Worm (Caenorhabditis elegans) whole organism, L3 larva: Measurements from ENCODE around the gene pqn-74.

Experiments
- aly-2 ChIP-seq: fragments of 150-350 bp; optimal IDR thresholded peaks from 2 replicates; lab custom pipeline; 2014; ENCODE audit warnings: missing biosample characterization, missing genetic modification characterization
- ama-1 ChIP-seq: fragments of 150-350 bp; optimal IDR thresholded peaks from 2 replicates; lab custom pipeline; 2018
- ceh-28 ChIP-seq: fragments of 150-350 bp; optimal IDR thresholded peaks from 2 replicates; lab custom pipeline; 2014; ENCODE audit warnings: missing biosample characterization, missing genetic modification reagents, missing genetic modification characterization
- daf-12 ChIP-seq: fragments of 150-350 bp; optimal IDR thresholded peaks from 2 replicates; lab custom pipeline; 2014; ENCODE audit warnings: missing biosample characterization, missing genetic modification reagents, missing genetic modification characterization
- egl-27 ChIP-seq: sonication (generic microtip); optimal IDR thresholded peaks from 4 replicates; lab custom pipeline; 2017; ENCODE audit warnings: missing biosample characterization, missing genetic modification reagents, missing genetic modification characterization
- elt-1 ChIP-seq: fragments of 150-350 bp; optimal IDR thresholded peaks from 2 replicates; lab custom pipeline; 2014; ENCODE audit warnings: missing biosample characterization, missing genetic modification characterization
- elt-2 ChIP-seq: sonication (generic microtip); optimal IDR thresholded peaks from 2 replicates; lab custom pipeline; 2016; ENCODE audit warnings: missing genetic modification reagents, mild to moderate bottlenecking, missing genetic modification characterization, missing compliant biosample characterization
- fos-1 ChIP-seq: fragments of 150-350 bp; optimal IDR thresholded peaks from 2 replicates; lab custom pipeline; 2014; ENCODE audit warnings: missing biosample characterization, missing genetic modification characterization
- hmg-11 ChIP-seq: sonication (generic microtip); optimal IDR thresholded peaks from 2 replicates; lab custom pipeline; 2016; ENCODE audit warnings: missing genetic modification characterization, missing compliant biosample characterization
- jun-1 ChIP-seq: fragments of 150-350 bp; optimal IDR thresholded peaks from 2 replicates; lab custom pipeline; 2014; ENCODE audit warnings: missing biosample characterization, missing genetic modification reagents, missing genetic modification characterization
- lin-15B ChIP-seq: fragments of 150-350 bp; optimal IDR thresholded peaks from 2 replicates; lab custom pipeline; 2014; ENCODE audit warnings: missing biosample characterization, missing genetic modification characterization
- lin-39 ChIP-seq: fragments of 150-350 bp; optimal IDR thresholded peaks from 2 replicates; lab custom pipeline; 2018; ENCODE audit warnings: missing biosample characterization, missing genetic modification reagents, missing genetic modification characterization
- mml-1 ChIP-seq: fragments of 150-350 bp; sonication (generic microtip); optimal IDR thresholded peaks from 3 replicates; lab custom pipeline; 2014; ENCODE audit warnings: missing biosample characterization, missing genetic modification characterization
- nfya-1 ChIP-seq: sonication (generic microtip); optimal IDR thresholded peaks from 2 replicates; lab custom pipeline; 2017; ENCODE audit warnings: missing genetic modification characterization, mild to moderate bottlenecking, missing compliant biosample characterization, antibody characterized with exemption, moderate library complexity; ENCODE audit not compliant: insufficient read depth
- nhr-11 ChIP-seq: fragments of 150-350 bp; optimal IDR thresholded peaks from 2 replicates; lab custom pipeline; 2014; ENCODE audit warnings: missing biosample characterization, missing genetic modification characterization
- nhr-12 ChIP-seq: fragments of 150-350 bp; optimal IDR thresholded peaks from 2 replicates; lab custom pipeline; 2014; ENCODE audit warnings: missing biosample characterization, missing genetic modification characterization
- nhr-23 ChIP-seq: fragments of 150-350 bp; optimal IDR thresholded peaks from 2 replicates; lab custom pipeline; 2014; ENCODE audit warnings: missing biosample characterization, missing genetic modification reagents, missing genetic modification characterization
- nhr-237 ChIP-seq: fragments of 150-350 bp; optimal IDR thresholded peaks from 2 replicates; lab custom pipeline; 2014; ENCODE audit warnings: missing biosample characterization, missing genetic modification characterization
- nhr-25 ChIP-seq: sonication (generic microtip); optimal IDR thresholded peaks from 2 replicates; lab custom pipeline; 2017; ENCODE audit warnings: missing biosample characterization, missing genetic modification characterization
- nhr-28 ChIP-seq: fragments of 150-350 bp; optimal IDR thresholded peaks from 2 replicates; lab custom pipeline; 2014; ENCODE audit warnings: missing biosample characterization, missing genetic modification characterization
- nhr-43 ChIP-seq: sonication (generic microtip); optimal IDR thresholded peaks from 2 replicates; lab custom pipeline; 2016; ENCODE audit warnings: mild to moderate bottlenecking, missing genetic modification characterization, missing compliant biosample characterization; ENCODE audit not compliant: poor library complexity, severe bottlenecking
- nhr-67 ChIP-seq: fragments of 150-350 bp; optimal IDR thresholded peaks from 2 replicates; lab custom pipeline; 2014; ENCODE audit warnings: missing biosample characterization, missing genetic modification characterization
- nhr-77 ChIP-seq: fragments of 150-350 bp; optimal IDR thresholded peaks from 2 replicates; lab custom pipeline; 2014; ENCODE audit warnings: missing biosample characterization, missing genetic modification characterization
- pha-4 ChIP-seq: fragments of 150-350 bp; optimal IDR thresholded peaks from 2 replicates; lab custom pipeline; 2014; ENCODE audit warnings: missing biosample characterization, missing genetic modification reagents, missing genetic modification characterization
- pqm-1 ChIP-seq: fragments of 150-350 bp; optimal IDR thresholded peaks from 2 replicates; lab custom pipeline; 2017; ENCODE audit warnings: missing biosample characterization, missing genetic modification characterization, inconsistent platforms
- sea-2 ChIP-seq: fragments of 150-350 bp; sonication (generic microtip); optimal IDR thresholded peaks from 4 replicates; lab custom pipeline; 2014; ENCODE audit warnings: missing biosample characterization, missing genetic modification reagents, missing genetic modification characterization
- skn-1 ChIP-seq: fragments of 150-350 bp; optimal IDR thresholded peaks from 2 replicates; lab custom pipeline; 2014; ENCODE audit warnings: missing biosample characterization, missing genetic modification characterization
- unc-62 ChIP-seq: fragments of 150-350 bp; sonication (generic microtip); optimal IDR thresholded peaks from 4 replicates; lab custom pipeline; 2014; ENCODE audit warnings: missing biosample characterization, missing genetic modification reagents, missing genetic modification characterization
- zag-1 ChIP-seq: fragments of 150-350 bp; optimal IDR thresholded peaks from 2 replicates; lab custom pipeline; 2014; ENCODE audit warnings: missing biosample characterization, missing genetic modification characterization
- ztf-11 ChIP-seq: fragments of 150-350 bp; optimal IDR thresholded peaks from 2 replicates; lab custom pipeline; 2014; ENCODE audit warnings: missing biosample characterization, missing genetic modification characterization

The pqn-74 gene

DNA sequence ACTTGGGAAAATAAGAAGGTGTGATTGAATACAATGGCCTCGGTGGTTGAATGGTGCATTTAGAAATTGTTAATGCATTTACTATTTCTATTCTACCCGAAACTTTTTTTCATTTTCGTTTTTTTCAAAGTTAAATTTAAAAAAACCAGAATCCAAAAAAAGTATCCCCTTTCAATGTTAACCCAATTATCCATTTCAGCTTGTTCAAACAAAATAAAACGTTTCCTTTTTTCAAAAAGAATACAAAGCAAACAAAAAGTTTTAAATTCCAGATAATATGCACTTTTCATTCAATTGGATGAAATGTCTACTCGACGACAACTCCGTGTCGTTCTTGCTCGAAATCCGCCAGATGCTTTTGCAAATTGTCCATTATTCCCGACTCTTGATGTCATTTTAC is 11.3 kb upstream of the pqn-74 start, which contains the start of gene W02A2.5:
W02A2.5 (plus strand) TSS at position 301 of the 400 bp plus-strand sequence.
- TF ChIP-seq skn-1 (tag; lab: Kevin White, UChicago): no peak
- TF ChIP-seq unc-62 (GFP tag; lab: Kevin White, UChicago): no peak
- no peak for TF ChIP-seq mml-1 (tag; lab: Kevin White, UChicago)
- TF ChIP-seq nhr-77 (tag; lab: Kevin White, UChicago): no peak
- no peak for TF ChIP-seq nhr-237
- TF ChIP-seq nhr-25 (tag; lab: Kevin White, UChicago): no peak
- TF ChIP-seq fos-1 (tag; lab: Kevin White, UChicago): no peak
- no peak for TF ChIP-seq zag-1 (tag; lab: Kevin White, UChicago)
- TF ChIP-seq sea-2 (GFP tag; lab: Kevin White, UChicago): no peak
- no peak for TF ChIP-seq pha-4 (tag; lab: Kevin White, UChicago)

DNA sequence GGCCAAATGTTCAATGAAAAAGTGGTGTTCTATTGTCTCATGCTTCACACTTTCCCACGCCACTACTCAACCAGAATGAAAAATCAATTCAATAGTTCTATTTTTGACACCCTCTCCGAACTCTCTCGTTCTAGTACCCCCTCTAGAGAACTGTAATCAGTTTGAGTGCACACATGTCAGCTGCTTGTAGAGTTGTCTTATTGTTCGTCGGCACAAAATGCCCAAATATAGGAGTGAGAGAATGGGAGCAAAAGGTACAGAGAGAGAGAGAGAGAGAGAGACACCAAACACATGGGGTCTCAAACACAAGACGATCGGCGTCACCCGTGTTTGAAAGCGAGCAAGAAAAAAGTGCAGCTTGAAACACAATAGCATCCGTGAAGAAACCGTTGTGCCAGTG is 3.1 kb upstream of the pqn-74 start:
- no peak for TF ChIP-seq ceh-28 (tag; lab: Kevin White, UChicago)
- peak; percentile 61 for TF ChIP-seq pha-4 (tag; lab: Kevin White, UChicago)
- TF ChIP-seq pqm-1 (tag; lab: Kevin White, UChicago): peak; percentile 49
- no peak for TF ChIP-seq ztf-11
- peak; percentile 76 for TF ChIP-seq elt-2 (tag; lab: Kevin White, UChicago)
- TF ChIP-seq nfya-1: no peak

DNA sequence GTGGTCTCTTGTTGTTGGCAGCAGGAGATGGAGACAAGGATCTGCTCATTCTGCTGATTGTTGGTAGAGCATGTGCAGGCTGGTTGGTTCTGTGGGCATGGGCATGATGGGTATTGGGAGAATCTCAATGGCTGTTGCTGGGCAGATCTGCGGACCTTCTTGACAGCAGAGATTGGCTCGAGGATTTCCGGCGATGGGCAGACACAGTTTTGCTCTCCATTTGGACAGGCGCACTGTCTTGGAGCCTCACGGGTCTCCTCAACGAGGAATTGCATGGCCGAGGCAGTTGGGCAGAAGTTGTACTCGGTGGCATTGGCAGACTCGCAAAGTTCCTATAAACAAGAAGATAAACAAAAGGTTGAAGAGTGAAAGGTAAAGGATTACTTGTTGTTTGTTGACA is 659 bp downstream of the pqn-74 start:
- TF ChIP-seq nfya-1 (no peak), aly-2 (tag; lab: Kevin White, UChicago) (no peak), pha-4 (tag; lab: Kevin White, UChicago) (peak; percentile 50), nhr-12 (tag; lab: Kevin White, UChicago) (no peak), daf-12 (no peak), nhr-77 (tag; lab: Kevin White, UChicago) (no peak)

DNA sequence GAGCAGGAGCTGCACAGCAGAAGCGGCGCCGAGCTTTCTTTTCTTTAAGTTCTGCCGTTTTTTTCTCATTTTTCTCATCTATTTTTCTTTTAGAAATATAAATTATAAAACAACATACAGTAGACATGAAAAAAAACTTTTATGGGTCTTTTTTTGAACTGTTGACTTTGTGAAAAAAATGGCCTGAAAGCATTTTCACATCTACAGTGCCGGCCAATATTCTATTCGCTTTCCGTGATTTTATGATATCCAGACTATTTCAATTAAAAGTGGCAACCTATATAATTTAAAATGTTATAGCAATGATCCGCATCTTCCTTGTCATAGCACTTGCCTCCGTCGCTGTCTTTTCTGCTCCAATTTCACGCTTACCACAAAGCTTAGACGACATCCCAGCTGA is 3.1 kb downstream of the pqn-74 start, which contains the start of gene far-6:
far-6 (plus strand) TSS at position 301 of the 400 bp plus-strand sequence.
- no peak for TF ChIP-seq nhr-67 (tag; lab: Kevin White, UChicago)
- TF ChIP-seq mml-1 (tag; lab: Kevin White, UChicago): no peak
- no peak for TF ChIP-seq hmg-11 (tag; lab: Kevin White, UChicago)
- TF ChIP-seq nhr-12 (tag; lab: Kevin White, UChicago): no peak
- TF ChIP-seq nfya-1: no peak
- TF ChIP-seq nhr-11 (tag; lab: Kevin White, UChicago): no peak
- no peak for TF ChIP-seq nhr-23 (tag; lab: Kevin White, UChicago)
- no peak for TF ChIP-seq lin-15B (tag; lab: Kevin White, UChicago)
- TF ChIP-seq ama-1 (lab: Kevin White, UChicago): no peak
- TF ChIP-seq pha-4 (tag; lab: Kevin White, UChicago): no peak
- TF ChIP-seq ztf-11: no peak
- no peak for TF ChIP-seq elt-1 (tag; lab: Kevin White, UChicago)
- no peak for TF ChIP-seq nhr-43 (tag; lab: Kevin White, UChicago)
- TF ChIP-seq jun-1 (tag; lab: Kevin White, UChicago): no peak

DNA sequence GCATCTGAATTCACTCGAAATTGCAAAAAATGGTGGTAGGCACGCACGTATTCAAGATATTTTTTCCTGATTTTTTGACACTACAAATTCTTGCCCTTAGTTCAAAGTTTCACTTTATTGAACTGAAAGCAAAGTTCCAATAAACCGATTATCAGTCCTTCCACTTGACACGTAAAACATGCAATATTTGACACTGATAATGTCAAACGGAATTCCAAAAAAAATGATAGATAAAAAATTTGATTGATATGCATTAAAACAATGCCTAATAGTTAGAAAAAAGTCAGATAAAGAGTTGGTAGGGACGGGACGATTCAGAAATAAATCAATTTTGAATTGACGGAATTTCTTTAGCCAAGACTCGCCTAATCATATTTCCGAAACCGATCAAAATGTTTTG is 4.1 kb downstream of the pqn-74 start:
- peak; percentile 98 for TF ChIP-seq elt-2 (tag; lab: Kevin White, UChicago)
- TF ChIP-seq skn-1 (tag; lab: Kevin White, UChicago): no peak
- peak; percentile 49 for TF ChIP-seq pha-4 (tag; lab: Kevin White, UChicago)
- TF ChIP-seq jun-1 (tag; lab: Kevin White, UChicago): peak; percentile 69
- TF ChIP-seq pqm-1 (tag; lab: Kevin White, UChicago): peak; percentile 95

DNA sequence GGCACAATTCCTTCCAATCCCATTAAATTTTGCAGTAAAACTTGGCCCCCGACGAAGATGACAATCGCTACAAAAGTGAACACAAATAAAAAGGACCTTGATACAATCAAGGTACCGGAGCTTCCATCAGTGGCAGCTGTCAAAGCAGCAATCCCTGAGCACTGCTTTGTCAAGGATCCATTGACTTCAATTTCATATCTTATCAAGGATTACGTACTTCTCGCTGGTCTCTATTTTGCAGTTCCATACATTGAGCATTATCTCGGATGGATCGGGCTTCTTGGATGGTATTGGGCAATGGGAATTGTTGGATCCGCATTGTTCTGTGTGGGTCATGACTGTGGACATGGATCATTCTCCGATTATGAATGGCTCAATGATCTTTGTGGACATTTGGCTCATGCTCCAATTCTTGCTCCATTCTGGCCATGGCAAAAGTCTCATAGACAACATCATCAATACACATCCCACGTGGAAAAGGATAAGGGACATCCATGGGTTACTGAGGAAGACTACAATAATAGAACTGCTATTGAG is 7.3 kb downstream of the pqn-74 start, which contains the start of gene fat-2:
fat-2 (plus strand) TSS at position 51 of the 537 bp plus-strand sequence.
- TF ChIP-seq skn-1 (tag; lab: Kevin White, UChicago): no peak
- TF ChIP-seq egl-27 (tag; lab: Kevin White, UChicago): no peak
- TF ChIP-seq nhr-25 (tag; lab: Kevin White, UChicago): no peak
- TF ChIP-seq nhr-28 (tag; lab: Kevin White, UChicago): no peak
- TF ChIP-seq jun-1 (tag; lab: Kevin White, UChicago): no peak
- TF ChIP-seq elt-2 (tag; lab: Kevin White, UChicago): no peak
- TF ChIP-seq ama-1 (lab: Kevin White, UChicago): no peak
- no peak for TF ChIP-seq nhr-43 (tag; lab: Kevin White, UChicago)
- no peak for TF ChIP-seq fos-1 (tag; lab: Kevin White, UChicago)
- TF ChIP-seq lin-39 (tag; lab: Kevin White, UChicago): no peak
